Fruit fly (Drosophila melanogaster): ENCODE results near the gene CG14641.
A peak's percentile ranks its signal among the peaks of the same experiment; 100 is the strongest.

CG14641 gene

dm6 chr3R:4280062-4280461, 47.9 kb upstream of the CG14641 start, which contains the start of gene cpx (continued):
- TF ChIP-seq fu2 (GFP tag; optimal IDR thresholded peaks at IDR 0.05), result no peak
- TF ChIP-seq Atf-2 (GFP tag; optimal IDR thresholded peaks at IDR 0.05), result no peak
- no peak for TF ChIP-seq hb (GFP tag; IDR thresholded peaks at IDR 0.05; ENCODE audit: partially characterized antibody)
- no peak for TF ChIP-seq jumu (GFP tag; optimal IDR thresholded peaks at IDR 0.05)
- TF ChIP-seq ro (GFP tag; IDR thresholded peaks at IDR 0.05), result no peak
- no peak for TF ChIP-seq yki (optimal IDR thresholded peaks at IDR 0.05)
- TF ChIP-seq CG15514 (GFP tag; optimal IDR thresholded peaks at IDR 0.05), result no peak
- no peak for TF ChIP-seq da (GFP tag; optimal IDR thresholded peaks at IDR 0.05)
- TF ChIP-seq CG2129 (GFP tag; IDR thresholded peaks at IDR 0.05; ENCODE audit: partially characterized antibody), result no peak
- TF ChIP-seq CG32532 (GFP tag; IDR thresholded peaks at IDR 0.05), result 0 out of 2 replicates have a peak, but pooled peaks have one; percentile 16
- TF ChIP-seq CG14050 (GFP tag; IDR thresholded peaks at IDR 0.05), result no peak
- TF ChIP-seq pzg (GFP tag; optimal IDR thresholded peaks at IDR 0.05), result peak; percentile 8
- no peak for TF ChIP-seq Poxn (GFP tag; IDR thresholded peaks at IDR 0.05)
- no peak for TF ChIP-seq D (optimal IDR thresholded peaks at IDR 0.05)
- TF ChIP-seq D (GFP tag; optimal IDR thresholded peaks at IDR 0.05), result no peak
- TF ChIP-seq prd (optimal IDR thresholded peaks at IDR 0.05), result no peak
- no peak for TF ChIP-seq prd (GFP tag; IDR thresholded peaks at IDR 0.05)
- TF ChIP-seq Deaf1 (tag; optimal IDR thresholded peaks at IDR 0.05), result peak; percentile 83
- peak; percentile 36 for TF ChIP-seq CG13894 (tag; optimal IDR thresholded peaks at IDR 0.05)
- TF ChIP-seq CG16815 (GFP tag; optimal IDR thresholded peaks at IDR 0.05), result no peak
- no peak for TF ChIP-seq ato (GFP tag; IDR thresholded peaks at IDR 0.05; ENCODE audit: partially characterized antibody)
- no peak for TF ChIP-seq disco-r (GFP tag; optimal IDR thresholded peaks at IDR 0.05)
- TF ChIP-seq YL-1 (GFP tag; optimal IDR thresholded peaks at IDR 0.05), result no peak
- TF ChIP-seq hth (optimal IDR thresholded peaks at IDR 0.05), result no peak
- TF ChIP-seq Aef1 (GFP tag; IDR thresholded peaks at IDR 0.05), result no peak
- TF ChIP-seq cas (GFP tag; IDR thresholded peaks at IDR 0.05), result no peak
- TF ChIP-seq Myb (GFP tag; optimal IDR thresholded peaks at IDR 0.05), result no peak
- no peak for TF ChIP-seq HHEX (GFP tag; optimal IDR thresholded peaks at IDR 0.05)
- no peak for TF ChIP-seq sens-2 (GFP tag; IDR thresholded peaks at IDR 0.05)
- no peak for TF ChIP-seq ssp (GFP tag; IDR thresholded peaks at IDR 0.05)
- TF ChIP-seq CG14710 (tag; optimal IDR thresholded peaks at IDR 0.05), result no peak
- TF ChIP-seq Opbp (GFP tag; IDR thresholded peaks at IDR 0.05; ENCODE audit: partially characterized antibody), result no peak
- TF ChIP-seq CG17186 (GFP tag; optimal IDR thresholded peaks at IDR 0.05), result no peak
- TF ChIP-seq Trl (optimal IDR thresholded peaks at IDR 0.05), result peak in 1 of 2 experiments; percentile 21
- TF ChIP-seq Trl (GFP tag; optimal IDR thresholded peaks at IDR 0.05), result no peak
- TF ChIP-seq br (optimal IDR thresholded peaks at IDR 0.05), result no peak
- TF ChIP-seq abd-A (tag; optimal IDR thresholded peaks at IDR 0.05), result peak; percentile 46
- TF ChIP-seq gcm (GFP tag; optimal IDR thresholded peaks at IDR 0.05), result peak; percentile 3
- TF ChIP-seq CG11696 (GFP tag; IDR thresholded peaks at IDR 0.05), result no peak
- TF ChIP-seq ci (GFP tag; IDR thresholded peaks at IDR 0.05), result peak; percentile 51; the same call in 1 of the 3 replicates
- TF ChIP-seq CG3281 (GFP tag; optimal IDR thresholded peaks at IDR 0.05), result no peak

DNA sequence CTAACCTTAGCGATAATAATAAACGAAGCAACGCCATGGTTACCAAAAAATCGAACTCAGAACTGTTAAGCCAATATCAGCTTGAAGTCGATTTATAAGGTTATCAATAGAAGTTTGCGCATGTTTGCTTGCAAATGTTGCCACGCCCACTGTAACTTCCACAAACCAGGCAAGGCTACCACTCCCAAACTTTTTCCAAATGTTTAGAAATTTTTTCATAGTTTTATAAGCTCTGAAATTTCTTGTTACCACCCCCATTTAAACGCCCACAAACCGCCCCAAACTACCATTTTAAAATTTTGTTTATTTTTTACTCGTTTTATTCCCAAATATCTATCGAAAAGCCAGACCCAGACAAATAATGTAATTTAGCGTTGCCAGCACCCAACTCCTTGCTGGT, 45.7 kb upstream of the CG14641 start, which contains the start of gene flip:
Gene flip (minus strand): TSS at position 101 of the 400 bp plus-strand sequence.
- TF ChIP-seq ind (GFP tag; optimal IDR thresholded peaks at IDR 0.05) (no peak), CG3163 (GFP tag; optimal IDR thresholded peaks at IDR 0.05) (no peak), crp (GFP tag; optimal IDR thresholded peaks at IDR 0.05) (no peak), Sry-δ (GFP tag; optimal IDR thresholded peaks at IDR 0.05) (no peak), cg (GFP tag; optimal IDR thresholded peaks at IDR 0.05) (no peak), CG15073 (GFP tag; optimal IDR thresholded peaks at IDR 0.05) (no peak), zen2 (GFP tag; IDR thresholded peaks at IDR 0.05; ENCODE audit: partially characterized antibody) (no peak), YL-1 (GFP tag; optimal IDR thresholded peaks at IDR 0.05) (no peak)

Data from whole organism, embryonic.